Worm (Caenorhabditis elegans) whole organism, L1 larva: ENCODE measurements around the gene srd-17.

Experiments
- C34B4.2 ChIP-seq: sonication (generic microtip); optimal IDR thresholded peaks from 2 replicates; lab custom pipeline; 2017; ENCODE audit warnings: mild to moderate bottlenecking, missing genetic modification characterization, missing compliant biosample characterization
- aha-1 ChIP-seq: fragments of 150-350 bp; optimal IDR thresholded peaks from 2 replicates; lab custom pipeline; 2014; ENCODE audit warnings: missing biosample characterization, missing genetic modification characterization
- blmp-1 ChIP-seq: fragments of 150-350 bp; optimal IDR thresholded peaks from 2 replicates; lab custom pipeline; 2014; ENCODE audit warnings: missing biosample characterization, missing genetic modification characterization
- ceh-8 ChIP-seq: fragments of 200-800 bp; sonication (Bioruptor generic); optimal IDR thresholded peaks from 2 replicates; lab custom pipeline; 2018; ENCODE audit warnings: mild to moderate bottlenecking, missing genetic modification characterization, moderate library complexity, missing compliant biosample characterization
- dpl-1 ChIP-seq, 3 experiments: fragments of 150-350 bp in 2 of 3; sonication (generic microtip) in 1 of 3; optimal IDR thresholded peaks; 2 replicates each; lab custom pipeline; 2014 to 2017; ENCODE audit warnings: missing biosample characterization in 3 of 3, missing genetic modification characterization in 3 of 3, missing genetic modification reagents in 3 of 3
- efl-1 ChIP-seq, 4 experiments: fragments of 150-350 bp; optimal IDR thresholded peaks in 3 of 4; peaks in 1 of 4; 1 replicate in 1 of 4; 2 replicates in 3 of 4; lab custom pipeline; 2014; ENCODE audit warnings: missing biosample characterization in 2 of 4, missing genetic modification characterization in 2 of 4, missing genetic modification reagents in 2 of 4
- elt-3 ChIP-seq, 6 experiments: fragments of 150-350 bp in 1 of 6; sonication (generic microtip); optimal IDR thresholded peaks; 2 replicates each; lab custom pipeline; 2017 to 2018; ENCODE audit warnings: missing biosample characterization in 6 of 6, missing genetic modification characterization in 6 of 6, inconsistent platforms in 1 of 6
- ets-5 ChIP-seq: fragments of 200-800 bp; sonication (Bioruptor generic); IDR thresholded peaks from 2 replicates; pipeline ENCODE4 v1.3.6; 2022; ENCODE audit warnings: missing genetic modification characterization, missing compliant biosample characterization
- fkh-4 ChIP-seq: sonication (generic microtip); optimal IDR thresholded peaks from 2 replicates; lab custom pipeline; 2016; ENCODE audit warnings: missing compliant biosample characterization, missing genetic modification characterization, borderline replicate concordance
- fkh-8 ChIP-seq: sonication (generic microtip); optimal IDR thresholded peaks from 2 replicates; lab custom pipeline; 2016; ENCODE audit warnings: mild to moderate bottlenecking, missing genetic modification characterization, missing compliant biosample characterization
- grh-1 ChIP-seq: fragments of 200-800 bp; sonication (Bioruptor generic); IDR thresholded peaks from 2 replicates; pipeline ENCODE4 v1.3.6; 2022; ENCODE audit warnings: missing genetic modification reagents, missing genetic modification characterization, missing compliant biosample characterization
- hlh-17 ChIP-seq: fragments of 200-800 bp; sonication (Bioruptor generic); optimal IDR thresholded peaks from 2 replicates; lab custom pipeline; 2018; ENCODE audit warnings: missing genetic modification characterization, mild to moderate bottlenecking, missing compliant biosample characterization, moderate library complexity, borderline replicate concordance
- hlh-4 ChIP-seq: sonication (generic microtip); optimal IDR thresholded peaks from 2 replicates; lab custom pipeline; 2016; ENCODE audit warnings: mild to moderate bottlenecking, missing genetic modification characterization, missing compliant biosample characterization
- irx-1 ChIP-seq: sonication (generic microtip); optimal IDR thresholded peaks from 2 replicates; lab custom pipeline; 2016; ENCODE audit warnings: missing genetic modification characterization, missing compliant biosample characterization
- isw-1 ChIP-seq: fragments of 200-800 bp; sonication (Bioruptor generic); IDR thresholded peaks from 2 replicates; pipeline ENCODE4 v1.3.6; 2022; ENCODE audit warnings: missing genetic modification characterization, missing compliant biosample characterization
- lin-14 ChIP-seq: fragments of 200-800 bp; sonication (Bioruptor generic); optimal IDR thresholded peaks from 2 replicates; lab custom pipeline; 2018; ENCODE audit warnings: mild to moderate bottlenecking, missing genetic modification characterization, moderate library complexity, missing compliant biosample characterization
- lin-35 ChIP-seq, 2 experiments: fragments of 150-350 bp; optimal IDR thresholded peaks; 2 replicates each; lab custom pipeline; 2014; ENCODE audit warnings: missing biosample characterization in 2 of 2, missing genetic modification characterization in 2 of 2, missing genetic modification reagents in 2 of 2
- lsy-2 ChIP-seq, 2 experiments: fragments of 150-350 bp; optimal IDR thresholded peaks; 2 replicates each; lab custom pipeline; 2014; ENCODE audit warnings: missing biosample characterization in 2 of 2, missing genetic modification characterization in 2 of 2
- mep-1 ChIP-seq: fragments of 150-350 bp; optimal IDR thresholded peaks from 2 replicates; lab custom pipeline; 2014; ENCODE audit warnings: missing biosample characterization, missing genetic modification characterization
- nhr-11 ChIP-seq: fragments of 150-350 bp; optimal IDR thresholded peaks from 2 replicates; lab custom pipeline; 2014; ENCODE audit warnings: missing biosample characterization, missing genetic modification characterization
- nhr-12 ChIP-seq: sonication (generic microtip); optimal IDR thresholded peaks from 2 replicates; lab custom pipeline; 2017; ENCODE audit warnings: missing biosample characterization, missing genetic modification characterization
- nhr-19 ChIP-seq: fragments of 200-800 bp; sonication (Bioruptor generic); conservative IDR thresholded peaks from 2 replicates; pipeline ENCODE4 v1.3.6; 2022; ENCODE audit warnings: missing genetic modification characterization, missing compliant biosample characterization
- nhr-237 ChIP-seq: fragments of 150-350 bp; optimal IDR thresholded peaks from 2 replicates; lab custom pipeline; 2014; ENCODE audit warnings: missing biosample characterization, missing genetic modification characterization
- nhr-47 ChIP-seq: sonication (generic microtip); optimal IDR thresholded peaks from 2 replicates; lab custom pipeline; 2016; ENCODE audit warnings: mild to moderate bottlenecking, missing genetic modification characterization, moderate library complexity, missing compliant biosample characterization
- nhr-71 ChIP-seq: sonication (generic microtip); optimal IDR thresholded peaks from 2 replicates; lab custom pipeline; 2016; ENCODE audit warnings: mild to moderate bottlenecking, missing genetic modification characterization, moderate library complexity, missing compliant biosample characterization
- nhr-77 ChIP-seq: fragments of 150-350 bp; optimal IDR thresholded peaks from 2 replicates; lab custom pipeline; 2014; ENCODE audit warnings: missing biosample characterization, missing genetic modification characterization
- nhr-84 ChIP-seq: sonication (generic microtip); optimal IDR thresholded peaks from 2 replicates; lab custom pipeline; 2017; ENCODE audit warnings: missing biosample characterization, missing genetic modification characterization
- nhr-90 ChIP-seq: sonication (generic microtip); optimal IDR thresholded peaks from 2 replicates; lab custom pipeline; 2016; ENCODE audit warnings: mild to moderate bottlenecking, missing genetic modification characterization, missing compliant biosample characterization; ENCODE audit not compliant: poor library complexity
- pqm-1 ChIP-seq: sonication (generic microtip); optimal IDR thresholded peaks from 3 replicates; lab custom pipeline; 2017; ENCODE audit warnings: missing biosample characterization, missing genetic modification characterization
- snu-23 ChIP-seq: sonication (generic microtip); optimal IDR thresholded peaks from 2 replicates; lab custom pipeline; 2016; ENCODE audit warnings: missing genetic modification characterization, missing compliant biosample characterization
- sox-4 ChIP-seq: sonication (generic microtip); optimal IDR thresholded peaks from 2 replicates; lab custom pipeline; 2016; ENCODE audit warnings: missing genetic modification characterization, missing compliant biosample characterization
- sup-37 ChIP-seq: fragments of 200-800 bp; sonication (Bioruptor generic); optimal IDR thresholded peaks from 2 replicates; lab custom pipeline; 2018; ENCODE audit warnings: mild to moderate bottlenecking, missing genetic modification characterization, missing compliant biosample characterization
- tbx-2 ChIP-seq: sonication (generic microtip); optimal IDR thresholded peaks from 2 replicates; lab custom pipeline; 2016; ENCODE audit warnings: missing genetic modification characterization, missing compliant biosample characterization
- unc-130 ChIP-seq: fragments of 150-350 bp; optimal IDR thresholded peaks from 2 replicates; lab custom pipeline; 2017; ENCODE audit warnings: missing biosample characterization, missing genetic modification characterization, inconsistent platforms
- unc-86 ChIP-seq: sonication (generic microtip); optimal IDR thresholded peaks from 2 replicates; lab custom pipeline; 2016; ENCODE audit warnings: missing genetic modification characterization, missing compliant biosample characterization
- zip-4 ChIP-seq: fragments of 200-800 bp; sonication (Bioruptor generic); optimal IDR thresholded peaks from 2 replicates; lab custom pipeline; 2018; ENCODE audit warnings: mild to moderate bottlenecking, missing genetic modification characterization, moderate library complexity, missing compliant biosample characterization
- ztf-11 ChIP-seq, 2 experiments: sonication (generic microtip); optimal IDR thresholded peaks; 2 replicates each; lab custom pipeline; 2016 to 2017; ENCODE audit warnings: missing genetic modification characterization in 2 of 2, missing biosample characterization in 1 of 2, missing compliant biosample characterization in 1 of 2
- ztf-4 ChIP-seq: fragments of 150-350 bp; optimal IDR thresholded peaks from 2 replicates; lab custom pipeline; 2014; ENCODE audit warnings: missing biosample characterization, missing genetic modification characterization

srd-17 gene

DNA sequence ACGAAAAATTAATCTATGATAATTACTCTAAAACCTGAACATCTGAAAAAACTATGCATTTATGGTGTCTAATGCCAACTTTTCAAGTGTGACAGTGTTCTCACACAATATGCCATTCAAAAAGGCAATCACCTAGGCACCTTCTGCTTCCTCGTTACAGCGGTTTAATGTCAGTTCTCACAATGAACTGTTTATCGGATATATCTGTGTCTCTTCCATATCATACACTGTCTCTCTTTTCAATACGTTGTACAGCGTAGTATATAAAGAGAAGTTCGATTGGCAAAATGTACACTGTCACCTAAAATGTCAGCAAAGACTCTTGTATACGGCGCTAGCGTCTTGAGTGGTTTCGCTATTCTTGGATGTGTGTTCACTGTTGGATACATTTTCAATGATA lies 9.1 kb upstream of the srd-17 start, which contains the start of gene col-162:
TSS of gene col-162 (plus strand) at position 301 of the 400 bp plus-strand sequence.
- no peak for TF ChIP-seq ztf-4 (tag; lab: Kevin White, UChicago)
- TF ChIP-seq unc-130, result no peak
- no peak for TF ChIP-seq C34B4.2 (tag; lab: Kevin White, UChicago)
- TF ChIP-seq nhr-71 (tag; lab: Kevin White, UChicago), result no peak
- TF ChIP-seq isw-1 (GFP tag; lab: Robert Waterston, UW), result no peak
- no peak for TF ChIP-seq lsy-2 (tag; optimal IDR thresholded peaks at IDR 0.05; lab: Kevin White, UChicago)
- TF ChIP-seq nhr-47 (tag; lab: Kevin White, UChicago), result no peak
- TF ChIP-seq hlh-17 (GFP tag; lab: Kevin White, UChicago), result no peak
- TF ChIP-seq lin-14 (GFP tag; lab: Kevin White, UChicago), result no peak
- no peak for TF ChIP-seq ceh-8 (GFP tag; lab: Kevin White, UChicago)
- TF ChIP-seq grh-1 (GFP tag; lab: Robert Waterston, UW), result no peak
- TF ChIP-seq mep-1 (tag; lab: Kevin White, UChicago), result no peak
- no peak for TF ChIP-seq ztf-11 (tag; optimal IDR thresholded peaks at IDR 0.05; lab: Kevin White, UChicago)
- no peak for TF ChIP-seq nhr-19 (GFP tag; lab: Robert Waterston, UW)
- TF ChIP-seq nhr-84, result no peak

DNA sequence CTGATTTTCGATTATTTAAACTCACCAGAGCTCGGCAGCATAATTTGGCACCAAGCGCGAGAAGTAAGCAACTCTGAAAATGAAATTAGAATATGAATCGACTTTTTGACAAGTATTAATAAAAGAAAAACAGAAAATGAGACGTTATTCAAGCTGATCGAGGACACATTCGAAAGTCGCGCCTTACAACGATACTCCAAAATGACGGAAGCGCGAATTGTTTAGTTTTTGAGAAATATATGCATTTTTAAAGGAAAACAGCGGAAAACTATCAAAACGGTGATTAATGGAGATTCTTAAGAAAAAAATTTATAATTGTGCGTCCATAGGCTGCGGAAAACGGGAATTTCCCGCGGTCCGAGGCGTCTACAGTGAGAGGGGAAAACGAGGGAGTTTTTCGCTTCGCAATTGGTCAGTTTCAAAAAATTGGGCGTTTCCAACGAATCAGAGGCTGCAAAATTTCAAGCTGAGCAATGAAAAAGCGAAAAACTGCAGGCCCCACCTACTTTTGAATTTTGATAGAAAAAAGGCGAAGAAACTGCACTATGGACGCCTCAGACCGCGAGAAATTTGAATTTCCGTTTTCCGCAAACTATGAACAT lies 5.1 kb upstream of the srd-17 start, which contains the start of gene mes-4:
TSS of gene mes-4 (minus strand) at position 73 of the 602 bp plus-strand sequence.
- TF ChIP-seq blmp-1 (peak; percentile 4), irx-1 (tag; lab: Kevin White, UChicago) (no peak), efl-1 (optimal IDR thresholded peaks at IDR 0.05; lab: Kevin White, UChicago) (peak in 1 of 2 experiments; percentile 78), efl-1 (GFP tag; optimal IDR thresholded peaks at IDR 0.05 in 1 of 2; lab: Kevin White, UChicago) (peak; percentile 83 to 98), lin-35 (GFP tag; optimal IDR thresholded peaks at IDR 0.05; lab: Kevin White, UChicago) (peak; percentile 51 to 87), snu-23 (GFP tag; lab: Kevin White, UChicago) (no peak), dpl-1 (GFP tag; optimal IDR thresholded peaks at IDR 0.05; lab: Kevin White, UChicago) (peak; percentile 62 to 86 (median 81))

DNA sequence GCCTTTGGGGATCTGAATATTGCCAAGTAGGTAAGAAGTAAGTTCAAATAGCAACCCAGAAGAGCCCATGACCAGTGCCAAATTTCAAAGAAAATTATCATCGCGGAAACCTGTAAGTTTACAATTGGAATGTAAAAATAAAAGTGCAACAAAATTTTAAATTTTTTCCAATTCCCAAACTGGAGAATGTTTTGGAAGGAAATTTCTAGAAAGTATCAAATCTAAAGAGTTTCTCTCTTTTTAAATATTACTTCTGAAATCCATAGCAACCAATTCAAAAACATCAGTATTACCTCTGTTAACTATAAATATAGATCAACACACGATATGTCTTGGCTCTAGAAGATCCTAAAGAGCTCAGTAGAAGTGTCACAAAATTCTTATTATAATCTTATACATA lies 3.9 kb downstream of the srd-17 start, which contains the start of gene srd-19:
TSS of gene srd-19 (minus strand) at position 101 of the 400 bp plus-strand sequence.
- no peak for TF ChIP-seq nhr-90
- TF ChIP-seq ztf-11 (tag; optimal IDR thresholded peaks at IDR 0.05; lab: Kevin White, UChicago), result no peak
- no peak for TF ChIP-seq nhr-77
- TF ChIP-seq zip-4, result no peak
- no peak for TF ChIP-seq pqm-1 (tag; lab: Kevin White, UChicago)
- TF ChIP-seq sup-37 (GFP tag; lab: Kevin White, UChicago), result no peak
- no peak for TF ChIP-seq nhr-237
- TF ChIP-seq fkh-4 (tag; lab: Kevin White, UChicago), result no peak
- no peak for TF ChIP-seq ets-5 (GFP tag; lab: Robert Waterston, UW)
- no peak for TF ChIP-seq elt-3 (tag; optimal IDR thresholded peaks at IDR 0.05; lab: Kevin White, UChicago)
- TF ChIP-seq hlh-17 (GFP tag; lab: Kevin White, UChicago), result no peak
- no peak for TF ChIP-seq sox-4 (tag; lab: Kevin White, UChicago)
- no peak for TF ChIP-seq aha-1

DNA sequence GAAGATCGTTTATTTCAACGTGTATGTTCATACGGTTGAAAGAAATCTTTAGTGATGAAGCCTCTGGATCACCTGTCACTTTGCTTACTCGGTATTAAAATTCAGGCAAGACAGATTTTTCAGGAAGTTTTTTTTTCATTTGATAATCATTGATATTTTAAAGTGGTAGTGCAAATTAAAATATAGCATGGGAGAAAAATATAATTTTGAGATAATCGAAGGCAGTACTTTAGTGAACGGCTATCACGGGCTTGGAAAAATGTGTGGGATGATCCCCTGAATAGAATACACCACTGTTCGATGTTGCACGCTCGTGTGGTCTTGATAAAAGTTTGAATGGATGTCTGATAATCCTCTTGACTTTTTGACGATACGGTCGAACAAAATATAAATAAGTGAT lies 5.1 kb downstream of the srd-17 start:
- TF ChIP-seq tbx-2 (tag; lab: Kevin White, UChicago) (no peak), hlh-4 (tag; lab: Kevin White, UChicago) (peak; percentile 52), unc-86 (tag; lab: Kevin White, UChicago) (no peak), fkh-8 (tag; lab: Kevin White, UChicago) (no peak), nhr-12 (tag; lab: Kevin White, UChicago) (no peak), blmp-1 (no peak), nhr-11 (no peak)
